Worm (Caenorhabditis elegans) whole organism, L2 larva: Measurements from ENCODE around the gene C16C8.17.

Experiments
- R02D3.7 ChIP-seq: fragments of 150-350 bp; optimal IDR thresholded peaks from 2 replicates; lab custom pipeline; 2014; ENCODE audit warnings: missing biosample characterization, missing genetic modification characterization
- ceh-82 ChIP-seq: fragments of 150-350 bp; optimal IDR thresholded peaks from 2 replicates; lab custom pipeline; 2014; ENCODE audit warnings: missing biosample characterization, missing genetic modification characterization
- elt-1 ChIP-seq: fragments of 150-350 bp; optimal IDR thresholded peaks from 2 replicates; lab custom pipeline; 2014; ENCODE audit warnings: missing biosample characterization, missing genetic modification characterization
- mab-5 ChIP-seq: fragments of 150-350 bp; optimal IDR thresholded peaks from 2 replicates; lab custom pipeline; 2014; ENCODE audit warnings: missing biosample characterization, missing genetic modification characterization
- nhr-10 ChIP-seq: sonication (generic microtip); optimal IDR thresholded peaks from 2 replicates; lab custom pipeline; 2017; ENCODE audit warnings: missing biosample characterization, missing genetic modification characterization
- nhr-237 ChIP-seq: fragments of 150-350 bp; optimal IDR thresholded peaks from 2 replicates; lab custom pipeline; 2014; ENCODE audit warnings: missing biosample characterization, missing genetic modification characterization
- skn-1 ChIP-seq: sonication (generic microtip); optimal IDR thresholded peaks from 2 replicates; lab custom pipeline; 2017; ENCODE audit warnings: missing biosample characterization, missing genetic modification characterization
- snpc-4 ChIP-seq: fragments of 150-350 bp; optimal IDR thresholded peaks from 2 replicates; lab custom pipeline; 2014; ENCODE audit warnings: missing biosample characterization, missing genetic modification characterization
- unc-39 ChIP-seq: fragments of 150-350 bp; optimal IDR thresholded peaks from 2 replicates; lab custom pipeline; 2014; ENCODE audit warnings: missing biosample characterization, missing genetic modification characterization
- zag-1 ChIP-seq: fragments of 150-350 bp; optimal IDR thresholded peaks from 2 replicates; lab custom pipeline; 2014; ENCODE audit warnings: missing biosample characterization, missing genetic modification characterization

DNA sequence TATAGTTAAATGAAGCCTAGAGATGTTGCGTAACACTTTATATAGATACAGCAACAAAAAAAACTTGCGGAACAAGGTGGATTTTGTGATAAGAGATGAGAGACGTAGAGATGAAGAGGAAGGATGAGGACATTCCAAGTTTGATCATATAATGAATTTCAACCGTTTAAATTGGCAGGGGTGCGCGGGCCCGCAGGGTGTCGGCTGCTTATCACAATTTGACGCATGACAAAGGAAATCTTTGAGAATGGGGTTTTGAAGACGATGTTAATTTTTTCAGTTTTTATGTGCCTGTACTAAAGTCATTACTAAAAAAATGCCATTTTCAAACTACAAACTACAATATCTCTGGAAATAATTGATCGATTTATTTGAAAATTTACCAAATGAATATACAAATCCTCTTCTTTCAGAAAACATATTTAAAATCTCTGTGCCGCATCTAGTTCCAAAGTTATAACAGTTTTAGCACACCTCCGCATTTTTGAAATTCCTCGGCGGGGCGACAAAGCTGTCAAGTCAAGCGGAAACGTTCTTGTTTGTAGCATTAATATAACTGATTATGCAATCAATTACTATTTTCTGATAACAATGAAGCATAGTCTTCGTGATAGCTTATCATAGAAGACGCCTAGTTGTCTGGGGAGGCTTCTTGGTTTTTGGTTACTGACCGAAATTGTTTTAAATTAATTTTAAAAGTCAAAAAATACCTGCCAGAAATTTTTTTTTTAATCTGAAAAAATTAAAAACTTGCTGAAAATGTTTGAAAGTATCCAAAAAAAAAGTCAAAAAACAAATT, 586 bp upstream of the C16C8.17 start:
- no peak for TF ChIP-seq skn-1 (tag; lab: Kevin White, UChicago)
- TF ChIP-seq mab-5 (tag; lab: Kevin White, UChicago), result no peak
- TF ChIP-seq nhr-10 (tag; lab: Kevin White, UChicago), result no peak
- no peak for TF ChIP-seq ceh-82 (tag; lab: Kevin White, UChicago)
- TF ChIP-seq zag-1, result no peak
- TF ChIP-seq elt-1, result no peak
- no peak for TF ChIP-seq nhr-237 (tag; lab: Kevin White, UChicago)
- TF ChIP-seq snpc-4 (tag; lab: Kevin White, UChicago), result peak; percentile 59
- TF ChIP-seq unc-39, result no peak
- no peak for TF ChIP-seq R02D3.7 (tag; lab: Kevin White, UChicago)
